Fruit fly (Drosophila melanogaster): ENCODE data around the gene Gr39a.

Gr39a gene

dm6 chr2L:21303655-21304532, 13.4 kb downstream of the Gr39a start:
- TF ChIP-seq CG32264 (GFP tag; optimal IDR thresholded peaks at IDR 0.05) = no peak
- no peak for TF ChIP-seq ey (GFP tag; optimal IDR thresholded peaks at IDR 0.05)
- TF ChIP-seq Hr78 (GFP tag; optimal IDR thresholded peaks at IDR 0.05) = no peak
- TF ChIP-seq HLH106 (tag; optimal IDR thresholded peaks at IDR 0.05) = no peak
- no peak for TF ChIP-seq dl (GFP tag; optimal IDR thresholded peaks at IDR 0.05; ENCODE audit: insufficient read depth in 1 of 2, partially characterized antibody in 2 of 2)
- no peak for TF ChIP-seq tai (GFP tag; optimal IDR thresholded peaks at IDR 0.05)
- no peak for TF ChIP-seq h (GFP tag; optimal IDR thresholded peaks at IDR 0.05)

- TF ChIP-seq Rel (GFP tag; optimal IDR thresholded peaks at IDR 0.05) (no peak), Rel (tag; optimal IDR thresholded peaks at IDR 0.05) (no peak), ey (GFP tag; optimal IDR thresholded peaks at IDR 0.05) (no peak)
These were observed 14.0 kb downstream of the Gr39a start for dm6 chr2L:21304533-21304850.

DNA sequence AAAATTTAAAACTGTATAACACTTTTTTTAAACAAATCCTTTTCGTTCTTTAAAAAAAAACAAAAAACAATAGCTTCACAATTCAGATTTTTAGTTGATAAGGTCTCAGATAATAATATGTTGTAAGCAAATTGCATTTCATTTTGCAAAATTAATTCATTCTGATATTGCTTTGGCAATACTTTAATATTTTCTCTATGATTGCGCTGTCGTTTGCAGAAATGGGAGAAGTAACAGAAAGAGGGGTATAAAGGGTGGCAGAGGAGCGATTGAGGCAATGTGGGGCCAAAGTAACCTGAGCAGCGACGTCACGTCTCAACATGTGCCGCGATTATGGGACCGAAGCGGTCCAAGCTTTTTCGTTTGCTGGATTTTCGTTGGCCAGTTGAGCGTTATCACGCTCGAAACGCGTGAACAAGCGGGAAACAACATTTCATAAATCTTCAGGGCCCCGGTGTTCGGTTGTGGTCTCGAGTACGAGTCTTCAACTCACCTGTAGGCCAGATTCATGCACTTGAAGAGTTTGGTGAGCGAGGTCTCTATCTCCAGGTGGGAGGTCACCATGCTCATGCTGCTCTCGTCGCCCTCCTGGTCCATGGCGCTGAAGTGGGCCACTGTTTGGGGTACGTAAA, 17.4 kb downstream of the Gr39a start:
- TF ChIP-seq Dfd (GFP tag; optimal IDR thresholded peaks at IDR 0.05) = no peak
- no peak for TF ChIP-seq Rel (GFP tag; optimal IDR thresholded peaks at IDR 0.05)
- peak; percentile 54 for TF ChIP-seq Rel (tag; optimal IDR thresholded peaks at IDR 0.05)

dm6 chr2L:21309058-21309753, 18.7 kb downstream of the Gr39a start:
- TF ChIP-seq Dif (GFP tag; optimal IDR thresholded peaks at IDR 0.05; ENCODE audit: partially characterized antibody) (peak; percentile 41), usp (GFP tag; optimal IDR thresholded peaks at IDR 0.05) (no peak), rgr (GFP tag; optimal IDR thresholded peaks at IDR 0.05) (peak; percentile 19), Hnf4 (GFP tag; optimal IDR thresholded peaks at IDR 0.05) (no peak), Mio (GFP tag; optimal IDR thresholded peaks at IDR 0.05) (no peak), fru (GFP tag; optimal IDR thresholded peaks at IDR 0.05) (peak; percentile 22), Sp1 (GFP tag; optimal IDR thresholded peaks at IDR 0.05) (no peak), psq (GFP tag; optimal IDR thresholded peaks at IDR 0.05) (peak; percentile 0), CG9705 (GFP tag; optimal IDR thresholded peaks at IDR 0.05) (no peak), dmrt93B (GFP tag; optimal IDR thresholded peaks at IDR 0.05) (no peak), HLH106 (tag; optimal IDR thresholded peaks at IDR 0.05) (no peak), OdsH (GFP tag; optimal IDR thresholded peaks at IDR 0.05) (no peak), foxo (GFP tag; optimal IDR thresholded peaks at IDR 0.05) (peak in 1 of 2 experiments; percentile 17), Dfd (GFP tag; optimal IDR thresholded peaks at IDR 0.05) (peak; percentile 20), Hr78 (GFP tag; optimal IDR thresholded peaks at IDR 0.05) (no peak), brk (GFP tag; optimal IDR thresholded peaks at IDR 0.05) (no peak), Rel (GFP tag; optimal IDR thresholded peaks at IDR 0.05) (no peak), Rel (tag; optimal IDR thresholded peaks at IDR 0.05) (peak; percentile 50), pan (optimal IDR thresholded peaks at IDR 0.05) (no peak), Vsx2 (GFP tag; optimal IDR thresholded peaks at IDR 0.05; ENCODE audit: partially characterized antibody) (no peak), lola (GFP tag; optimal IDR thresholded peaks at IDR 0.05) (no peak), sv (GFP tag; optimal IDR thresholded peaks at IDR 0.05) (no peak), Myc (optimal IDR thresholded peaks at IDR 0.05) (no peak), dl (GFP tag; optimal IDR thresholded peaks at IDR 0.05; ENCODE audit: insufficient read depth in 1 of 2, partially characterized antibody in 2 of 2) (peak in 1 of 2 experiments; percentile 37), br (GFP tag; optimal IDR thresholded peaks at IDR 0.05) (no peak), CrebA (GFP tag; optimal IDR thresholded peaks at IDR 0.05; ENCODE audit: borderline replicate concordance) (peak; percentile 40), ey (GFP tag; optimal IDR thresholded peaks at IDR 0.05) (no peak), jim (GFP tag; optimal IDR thresholded peaks at IDR 0.05) (no peak), Abd-B (GFP tag; optimal IDR thresholded peaks at IDR 0.05) (no peak)

Data from whole organism, wandering third instar larva.